Fruit fly (Drosophila melanogaster) whole organism, wandering third instar larva: Measurements from ENCODE around the gene Elba2.

Experiments used
- CG32264 ChIP-seq: fragments of 200-800 bp; sonication (Bioruptor generic); optimal IDR thresholded peaks from 2 replicates; lab custom pipeline; 2016; ENCODE audit warnings: missing biosample characterization, missing genetic modification characterization
- CrebA ChIP-seq: fragments of 200-800 bp; sonication (Bioruptor generic); optimal IDR thresholded peaks from 2 replicates; lab custom pipeline; 2016; ENCODE audit warnings: missing biosample characterization, mild to moderate bottlenecking, missing genetic modification characterization, borderline replicate concordance
- Dfd ChIP-seq: fragments of >200 bp; optimal IDR thresholded peaks from 2 replicates; lab custom pipeline; 2017; ENCODE audit warnings: missing biosample characterization, missing genetic modification characterization
- GATAd ChIP-seq: sonication (Bioruptor generic); optimal IDR thresholded peaks from 2 replicates; lab custom pipeline; 2016; ENCODE audit warnings: missing biosample characterization, missing genetic modification characterization
- HLH106 ChIP-seq: fragments of 200-800 bp; optimal IDR thresholded peaks from 3 replicates; lab custom pipeline; 2019; ENCODE audit warnings: missing biosample characterization, mild to moderate bottlenecking, missing genetic modification characterization, moderate library complexity
- Mio ChIP-seq: sonication (Bioruptor generic); optimal IDR thresholded peaks from 2 replicates; lab custom pipeline; 2016; ENCODE audit warnings: missing biosample characterization, missing genetic modification characterization
- Myc ChIP-seq: fragments of >200 bp; optimal IDR thresholded peaks from 2 replicates; lab custom pipeline; 2017
- N ChIP-seq: fragments of >200 bp; optimal IDR thresholded peaks from 2 replicates; lab custom pipeline; 2018; ENCODE audit warnings: missing biosample characterization, missing external identifiers, missing genetic modification characterization
- Rel ChIP-seq, 2 experiments: fragments of 200-800 bp; sonication (Bioruptor generic) in 1 of 2; optimal IDR thresholded peaks; 2 replicates in 1 of 2; 3 replicates in 1 of 2; lab custom pipeline; 2016 to 2019; ENCODE audit warnings: mild to moderate bottlenecking in 2 of 2, missing biosample characterization in 2 of 2, missing genetic modification characterization in 2 of 2, moderate library complexity in 1 of 2
- Sp1 ChIP-seq: fragments of 200-800 bp; sonication (Bioruptor generic); optimal IDR thresholded peaks from 3 replicates; lab custom pipeline; 2019; ENCODE audit warnings: missing biosample characterization, mild to moderate bottlenecking, missing genetic modification characterization, moderate library complexity
- Vsx2 ChIP-seq: fragments of 200-300, 225-300 bp; sonication (Bioruptor generic); optimal IDR thresholded peaks from 2 replicates; lab custom pipeline; 2018; ENCODE audit warnings: missing biosample characterization, missing genetic modification characterization; ENCODE audit not compliant: partially characterized antibody
- br ChIP-seq: fragments of 200-800 bp; sonication (Bioruptor generic); optimal IDR thresholded peaks from 2 replicates; lab custom pipeline; 2016; ENCODE audit warnings: missing biosample characterization, missing genetic modification characterization
- brk ChIP-seq: fragments of 200-800 bp; sonication (Bioruptor generic); optimal IDR thresholded peaks from 2 replicates; lab custom pipeline; 2016; ENCODE audit warnings: missing biosample characterization, mild to moderate bottlenecking, missing genetic modification characterization
- dmrt93B ChIP-seq: fragments of 200-800 bp; sonication (Bioruptor generic); optimal IDR thresholded peaks from 2 replicates; lab custom pipeline; 2018; ENCODE audit warnings: missing biosample characterization, mild to moderate bottlenecking, missing genetic modification characterization
- dsf ChIP-seq: sonication (Bioruptor generic); optimal IDR thresholded peaks from 2 replicates; lab custom pipeline; 2016; ENCODE audit warnings: missing biosample characterization, missing genetic modification characterization, borderline replicate concordance
- foxo ChIP-seq, 2 experiments: fragments of 200-800 bp; sonication (Bioruptor generic); optimal IDR thresholded peaks; 2 replicates in 1 of 2; 3 replicates in 1 of 2; lab custom pipeline; 2016 to 2017; ENCODE audit warnings: missing biosample characterization in 2 of 2, missing genetic modification characterization in 2 of 2
- fru ChIP-seq: fragments of 200-800 bp; sonication (Bioruptor generic); optimal IDR thresholded peaks from 3 replicates; lab custom pipeline; 2016; ENCODE audit warnings: missing biosample characterization, mild to moderate bottlenecking, missing genetic modification characterization
- h ChIP-seq: fragments of 200-800 bp; sonication (Bioruptor generic); optimal IDR thresholded peaks from 3 replicates; lab custom pipeline; 2016; ENCODE audit warnings: missing biosample characterization, mild to moderate bottlenecking, missing genetic modification characterization
- jim ChIP-seq: fragments of 175-275, 200-325 bp; sonication (Bioruptor generic); optimal IDR thresholded peaks from 2 replicates; lab custom pipeline; 2016; ENCODE audit warnings: missing biosample characterization, mild to moderate bottlenecking, missing genetic modification characterization
- lola ChIP-seq: fragments of >200 bp; optimal IDR thresholded peaks from 2 replicates; lab custom pipeline; 2017; ENCODE audit warnings: missing biosample characterization, missing genetic modification characterization
- pan ChIP-seq: fragments of >200 bp; optimal IDR thresholded peaks from 2 replicates; lab custom pipeline; 2017
- psq ChIP-seq: fragments of 200-800 bp; sonication (Bioruptor generic); optimal IDR thresholded peaks from 3 replicates; lab custom pipeline; 2017; ENCODE audit warnings: missing biosample characterization, mild to moderate bottlenecking, missing genetic modification characterization, moderate library complexity
- rgr ChIP-seq: fragments of 200-800 bp; sonication (Bioruptor generic); optimal IDR thresholded peaks from 3 replicates; lab custom pipeline; 2016; ENCODE audit warnings: missing biosample characterization, mild to moderate bottlenecking, missing genetic modification characterization
- sage ChIP-seq: fragments of 200-800 bp; sonication (Bioruptor generic); optimal IDR thresholded peaks from 2 replicates; lab custom pipeline; 2016; ENCODE audit warnings: missing biosample characterization, mild to moderate bottlenecking, missing genetic modification characterization
- sv ChIP-seq: fragments of 200-800 bp; sonication (Bioruptor generic); optimal IDR thresholded peaks from 3 replicates; lab custom pipeline; 2016; ENCODE audit warnings: missing biosample characterization, missing genetic modification characterization
- tai ChIP-seq: sonication (Bioruptor generic); optimal IDR thresholded peaks from 2 replicates; lab custom pipeline; 2016; ENCODE audit warnings: missing biosample characterization, missing genetic modification characterization
- usp ChIP-seq: fragments of >200 bp; optimal IDR thresholded peaks from 2 replicates; lab custom pipeline; 2017; ENCODE audit warnings: missing biosample characterization, missing genetic modification characterization
- woc ChIP-seq: sonication (Bioruptor generic); optimal IDR thresholded peaks from 2 replicates; lab custom pipeline; 2016; ENCODE audit warnings: missing biosample characterization, mild to moderate bottlenecking, missing genetic modification characterization

Gene Elba2

DNA sequence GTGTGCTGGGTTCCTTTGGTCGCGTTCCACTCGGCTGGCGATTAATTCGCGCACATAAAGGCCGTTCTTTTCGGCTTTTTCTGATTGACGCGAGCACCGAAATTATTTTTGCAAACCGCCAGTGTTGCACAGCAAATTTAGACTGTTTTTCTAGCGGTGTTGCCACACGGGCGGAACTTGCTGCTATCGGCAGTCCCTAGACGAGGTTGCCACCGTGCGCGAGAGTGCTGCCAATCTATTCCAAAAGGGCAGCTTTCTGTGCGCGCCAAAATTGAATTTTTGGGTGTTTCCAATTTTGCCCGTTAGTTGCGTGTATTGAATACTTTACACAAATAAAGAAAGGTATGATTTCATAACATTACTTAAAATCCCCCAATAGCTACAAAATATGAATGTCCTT lies 7.8 kb downstream of the Elba2 start, which contains the start of gene Drp1 (continued):
- peak; percentile 39 for TF ChIP-seq jim (GFP tag; lab: Kevin White, UChicago)
- TF ChIP-seq dsf: no peak
- TF ChIP-seq Dfd (GFP tag; lab: Kevin White, UChicago): no peak
- TF ChIP-seq woc: no peak
- TF ChIP-seq lola (GFP tag; lab: Kevin White, UChicago): no peak
- peak; percentile 34 for TF ChIP-seq br
- no peak for TF ChIP-seq Sp1
- no peak for TF ChIP-seq sage (GFP tag; lab: Kevin White, UChicago)
- no peak for TF ChIP-seq CG32264 (GFP tag; lab: Kevin White, UChicago)
- peak in 1 of 2 experiments; percentile 64 for TF ChIP-seq foxo (GFP tag; optimal IDR thresholded peaks at IDR 0.05; lab: Kevin White, UChicago)

DNA sequence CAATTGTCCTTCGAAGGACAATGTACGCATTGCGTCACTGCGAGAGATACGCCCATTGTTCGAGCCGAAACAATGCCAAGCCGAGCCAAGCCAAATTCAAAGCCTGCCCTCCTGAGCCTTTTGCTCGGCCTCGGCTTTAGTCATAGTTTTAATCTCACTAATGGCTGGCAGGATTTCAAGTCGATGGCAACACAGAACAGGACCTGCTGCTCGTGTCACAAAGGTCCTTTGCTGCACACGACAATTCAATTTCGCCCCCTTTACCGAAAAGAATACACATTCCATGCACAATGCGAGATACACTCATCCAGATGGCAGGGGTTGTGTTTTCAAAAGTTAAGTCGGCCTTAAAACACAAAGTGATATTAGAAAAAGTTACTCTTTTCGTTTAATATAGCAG lies 14.1 kb downstream of the Elba2 start, which contains the start of gene CG15394:
Gene CG15394 (plus strand): TSS at position 301 of the 400 bp plus-strand sequence.
- TF ChIP-seq tai: no peak
- no peak for TF ChIP-seq pan
- no peak for TF ChIP-seq fru (GFP tag; lab: Kevin White, UChicago)
- TF ChIP-seq Myc: no peak
- no peak for TF ChIP-seq h (GFP tag; lab: Kevin White, UChicago)
- no peak for TF ChIP-seq psq (GFP tag; lab: Kevin White, UChicago)
- no peak for TF ChIP-seq usp (GFP tag; lab: Kevin White, UChicago)
- TF ChIP-seq Rel (GFP tag; optimal IDR thresholded peaks at IDR 0.05; lab: Kevin White, UChicago): no peak
- no peak for TF ChIP-seq Rel (tag; optimal IDR thresholded peaks at IDR 0.05; lab: Kevin White, UChicago)
- TF ChIP-seq Vsx2 (GFP tag; lab: Kevin White, UChicago): no peak
- TF ChIP-seq sv (GFP tag; lab: Kevin White, UChicago): no peak
- TF ChIP-seq lola (GFP tag; lab: Kevin White, UChicago): no peak
- TF ChIP-seq HLH106: no peak
- no peak for TF ChIP-seq brk
- TF ChIP-seq sage (GFP tag; lab: Kevin White, UChicago): no peak
- TF ChIP-seq rgr (GFP tag; lab: Kevin White, UChicago): no peak
- TF ChIP-seq GATAd: no peak
- no peak for TF ChIP-seq dmrt93B (GFP tag; lab: Kevin White, UChicago)
- no peak for TF ChIP-seq Sp1
- no peak for TF ChIP-seq woc
- TF ChIP-seq N (GFP tag; lab: Kevin White, UChicago): no peak

DNA sequence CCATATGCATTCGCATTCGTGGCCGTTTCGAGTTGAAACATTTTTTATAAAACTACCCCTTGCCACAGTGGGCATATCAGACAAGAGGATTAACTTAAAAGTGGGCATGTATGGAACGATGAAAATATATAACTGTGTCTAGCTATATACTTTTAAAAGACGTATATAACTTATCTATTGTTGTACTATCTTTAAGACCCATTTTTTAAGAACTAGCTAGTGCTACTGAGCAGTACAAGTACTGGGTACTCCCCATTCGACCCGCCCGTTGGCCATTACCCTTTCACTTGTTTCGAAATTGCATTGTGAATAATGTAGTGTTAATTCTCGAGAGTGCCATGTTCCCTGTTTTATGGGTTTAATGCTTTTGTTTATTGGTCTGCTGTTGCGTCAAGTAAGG lies 29.2 kb downstream of the Elba2 start:
- TF ChIP-seq Rel (GFP tag; optimal IDR thresholded peaks at IDR 0.05; lab: Kevin White, UChicago): no peak
- TF ChIP-seq Rel (tag; optimal IDR thresholded peaks at IDR 0.05; lab: Kevin White, UChicago): no peak
- peak in 1 of 2 experiments; percentile 12 for TF ChIP-seq foxo (GFP tag; optimal IDR thresholded peaks at IDR 0.05; lab: Kevin White, UChicago)
- peak; percentile 8 for TF ChIP-seq fru (GFP tag; lab: Kevin White, UChicago)
- TF ChIP-seq, all 38 proteins: peak for 2

DNA sequence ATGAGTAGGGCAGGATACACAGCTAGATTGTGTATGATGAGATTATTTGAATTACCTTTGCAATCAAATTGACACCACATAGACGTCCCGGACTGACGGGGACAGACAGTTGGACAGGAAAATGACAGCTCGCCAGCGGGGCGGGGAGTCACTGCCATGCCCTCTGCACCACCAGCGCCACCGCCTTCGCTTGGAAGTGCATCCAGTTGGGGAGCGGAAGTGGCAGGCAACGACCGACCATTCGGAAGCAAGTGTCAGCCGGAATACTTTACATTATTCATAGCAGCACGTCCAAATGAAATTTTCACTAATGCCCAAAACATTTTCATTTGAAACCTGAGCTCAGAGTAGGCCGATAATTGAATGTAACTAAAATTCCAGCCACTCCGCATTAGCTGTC lies 32.2 kb downstream of the Elba2 start, which contains the start of gene CG15395:
Gene CG15395 (plus strand): TSS at position 301 of the 400 bp plus-strand sequence.
- no peak for TF ChIP-seq h (GFP tag; lab: Kevin White, UChicago)

dm6 chr2L:2619887-2620286 lies 42.4 kb downstream of the Elba2 start, which contains the start of gene CG43403:
Gene CG43403, plus strand, starts transcription at chr2L:2620187.
- TF ChIP-seq sv (GFP tag; lab: Kevin White, UChicago) (no peak), Sp1 (no peak), br (no peak), CrebA (GFP tag; lab: Kevin White, UChicago) (no peak), Mio (GFP tag; lab: Kevin White, UChicago) (no peak)

dm6 chr2L:2623947-2624346 lies 46.5 kb downstream of the Elba2 start:
- no peak for TF ChIP-seq jim (GFP tag; lab: Kevin White, UChicago)
- TF ChIP-seq Dfd (GFP tag; lab: Kevin White, UChicago): peak; percentile 99
- no peak for TF ChIP-seq psq (GFP tag; lab: Kevin White, UChicago)

DNA sequence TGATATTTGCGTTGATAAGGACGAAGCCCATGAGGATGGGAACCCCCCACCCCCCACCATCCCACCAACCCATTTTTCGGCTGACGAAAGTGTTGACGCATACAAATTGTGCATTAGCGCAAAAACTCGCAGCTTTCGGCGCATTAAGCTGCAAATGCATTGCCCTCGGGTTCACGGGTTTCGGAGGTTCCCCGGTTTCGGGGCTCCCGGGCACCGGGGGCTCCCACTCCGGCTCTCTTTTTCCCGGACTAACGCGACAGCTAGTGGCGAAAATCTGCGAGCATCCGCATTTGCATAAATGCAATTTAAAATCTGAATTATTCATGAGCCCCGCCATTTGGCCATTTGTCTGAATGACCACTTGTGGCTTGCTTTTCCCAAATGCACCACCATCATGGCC lies 50.0 kb downstream of the Elba2 start:
- TF ChIP-seq Sp1 (no peak), Dfd (GFP tag; lab: Kevin White, UChicago) (peak; percentile 91), CG32264 (GFP tag; lab: Kevin White, UChicago) (no peak)
